Fruit fly (Drosophila melanogaster) Kc167 (cell line): ENCODE data around the gene CG46304.

Experiments used
- Myc ChIP-seq: fragments of >200 bp; optimal IDR thresholded peaks from 2 replicates; lab custom pipeline; 2017; ENCODE audit warnings: missing external identifiers
- Sin3A ChIP-seq: fragments of >200 bp; optimal IDR thresholded peaks from 2 replicates; lab custom pipeline; 2018; ENCODE audit warnings: missing external identifiers
- h ChIP-seq: fragments of >200 bp; optimal IDR thresholded peaks from 3 replicates; lab custom pipeline; 2018; ENCODE audit warnings: missing external identifiers
- insv ChIP-seq: fragments of >200 bp; optimal IDR thresholded peaks from 3 replicates; lab custom pipeline; 2018; ENCODE audit warnings: missing external identifiers
- psq ChIP-seq: fragments of >200 bp; optimal IDR thresholded peaks from 2 replicates; lab custom pipeline; 2017; ENCODE audit warnings: missing external identifiers
- ttk ChIP-seq: sonication (Bioruptor generic); optimal IDR thresholded peaks from 2 replicates; lab custom pipeline; 2017; ENCODE audit warnings: missing external identifiers

The CG46304 gene

DNA sequence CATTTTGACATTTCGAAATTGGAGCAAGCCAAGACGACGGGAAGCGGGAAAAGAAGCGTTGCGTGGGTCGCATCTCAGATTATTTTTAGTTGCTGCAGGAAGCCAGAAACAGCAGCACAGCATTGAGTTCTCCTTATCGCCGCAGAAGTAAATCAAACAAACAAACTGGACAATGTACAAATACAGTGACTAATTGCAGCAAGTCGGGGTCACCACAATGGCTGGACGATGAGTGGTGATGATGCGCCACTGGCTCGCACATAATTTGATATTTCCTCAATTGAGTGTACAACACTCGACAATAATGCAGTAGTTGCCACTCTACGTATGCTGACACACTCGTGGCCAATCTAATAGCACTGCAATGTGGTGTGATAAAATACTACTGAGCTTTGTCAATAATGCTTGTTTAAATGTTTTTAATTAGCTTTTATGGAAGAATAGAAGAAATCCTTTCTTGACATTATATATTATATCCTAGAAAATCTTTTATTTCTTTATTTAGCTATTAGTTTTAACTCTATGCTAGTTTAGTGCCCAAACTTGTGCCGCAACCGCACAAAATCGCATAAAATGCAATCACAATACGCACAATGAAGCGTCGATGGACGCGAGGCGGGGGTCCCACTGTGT lies 36.0 kb downstream of the CG46304 start:
- TF ChIP-seq psq (lab: Kevin White, UChicago) (no peak), Sin3A (no peak), insv (lab: Kevin White, UChicago) (no peak), Myc (lab: Kevin White, UChicago) (no peak), ttk (lab: Kevin White, UChicago) (no peak), h (no peak)

DNA sequence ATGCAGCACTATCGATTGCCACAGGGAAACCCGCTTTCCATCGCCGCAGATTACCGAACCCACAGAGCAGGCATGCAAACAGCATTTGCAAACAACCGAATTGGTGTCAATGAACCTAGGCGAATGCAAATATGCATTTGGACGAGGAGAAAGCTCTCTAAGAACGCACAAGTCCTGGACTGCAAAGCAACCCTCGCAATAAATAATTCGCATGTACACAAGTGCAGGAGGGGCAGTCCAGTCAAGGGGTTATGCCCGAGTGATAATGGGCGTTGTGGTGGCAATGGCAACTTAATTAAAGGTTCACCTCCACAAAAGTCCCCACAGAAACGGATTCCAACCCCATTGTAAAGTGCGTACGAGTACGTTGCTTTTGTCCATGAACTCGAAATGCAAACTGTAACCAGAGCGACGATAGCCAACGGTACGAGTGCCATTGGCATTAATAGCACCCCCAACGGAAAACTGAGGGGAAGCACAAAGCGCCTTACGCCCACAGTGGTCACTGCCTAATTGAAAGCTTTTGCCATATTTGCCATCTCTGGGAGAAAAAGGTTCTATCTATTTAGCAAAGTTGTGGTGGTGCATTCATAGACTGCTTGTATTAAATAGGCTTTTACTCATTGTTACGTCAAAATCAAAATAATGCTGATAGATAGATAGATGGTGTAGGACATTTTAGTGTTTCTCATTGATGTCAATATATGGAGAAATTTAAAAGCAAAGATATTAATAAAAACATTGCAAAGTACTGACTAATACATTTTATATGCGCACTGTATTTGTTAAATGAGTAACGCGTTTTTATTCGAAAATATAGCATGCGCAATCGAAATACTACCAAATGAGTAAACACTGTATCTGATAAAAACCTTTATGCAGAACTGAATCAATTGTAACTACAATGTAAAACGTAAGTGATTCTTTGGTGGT lies 37.0 kb downstream of the CG46304 start:
- TF ChIP-seq h (no peak), psq (lab: Kevin White, UChicago) (no peak), Sin3A (no peak), ttk (lab: Kevin White, UChicago) (no peak), Myc (lab: Kevin White, UChicago) (no peak), insv (lab: Kevin White, UChicago) (no peak)

DNA sequence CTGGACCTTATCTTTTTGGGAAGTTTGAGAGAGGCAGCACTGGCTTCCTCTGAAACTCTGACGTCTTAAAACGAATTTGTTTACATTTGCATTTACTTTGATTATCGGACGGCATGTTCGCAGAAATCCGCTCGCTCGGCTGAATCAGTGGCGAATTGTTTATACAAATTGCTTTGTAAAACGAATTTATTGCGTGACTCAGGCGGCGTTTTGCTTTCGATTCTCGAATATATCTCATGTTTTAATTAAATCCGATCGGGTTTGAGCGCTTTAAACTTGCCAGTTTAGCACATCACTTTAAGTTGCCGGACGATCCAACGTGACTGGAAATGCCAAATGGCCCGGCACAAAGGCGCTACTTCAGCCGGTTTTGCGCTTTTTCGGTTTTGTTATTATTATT lies 38.1 kb downstream of the CG46304 start:
- no peak for TF ChIP-seq Sin3A
- no peak for TF ChIP-seq psq (lab: Kevin White, UChicago)
- no peak for TF ChIP-seq h
- no peak for TF ChIP-seq Myc (lab: Kevin White, UChicago)
- TF ChIP-seq insv (lab: Kevin White, UChicago), result no peak
- TF ChIP-seq ttk (lab: Kevin White, UChicago), result no peak

DNA sequence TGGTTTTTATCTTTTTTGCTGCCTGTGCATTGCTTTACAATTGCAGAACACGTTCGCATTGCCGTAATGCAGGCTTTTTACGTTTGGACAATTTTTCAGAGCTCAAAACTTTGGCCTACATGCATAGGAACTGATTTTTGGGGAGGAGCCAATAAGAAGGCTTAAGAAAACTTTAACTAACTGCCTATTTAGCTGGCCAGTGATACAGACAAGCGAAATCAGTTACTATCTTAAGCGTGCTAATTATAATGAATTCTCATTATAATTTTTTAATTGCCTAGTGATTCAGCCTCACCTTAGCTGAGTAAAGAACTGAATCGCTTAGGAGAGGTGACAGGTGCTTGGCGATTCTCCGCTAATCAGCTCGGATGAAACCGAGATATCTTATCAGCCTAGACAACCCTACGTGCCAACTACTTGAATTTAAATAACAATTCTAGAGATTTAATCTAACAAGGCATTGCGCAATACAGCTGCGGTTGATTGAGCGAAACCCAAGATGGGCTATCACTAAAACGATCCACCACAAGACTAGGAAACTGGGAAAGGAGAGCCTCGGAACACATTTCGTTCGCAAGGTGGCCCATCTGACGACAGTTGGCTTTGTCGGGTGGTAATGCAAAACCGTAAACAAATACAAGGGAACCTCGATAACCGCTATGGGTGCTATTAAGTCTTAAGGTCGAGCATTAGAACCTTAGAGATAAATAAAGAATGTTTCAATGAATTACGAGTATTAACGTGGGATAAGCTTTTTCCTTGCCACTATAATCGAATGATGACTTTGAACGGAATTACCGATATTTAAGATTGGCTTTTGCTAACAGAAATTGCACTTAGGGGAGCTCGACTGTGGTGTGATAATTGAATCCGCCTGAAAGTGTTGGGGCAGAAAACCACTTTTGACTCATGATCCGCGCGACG lies 39.4 kb downstream of the CG46304 start:
- TF ChIP-seq Myc (lab: Kevin White, UChicago) (no peak), Sin3A (no peak)

DNA sequence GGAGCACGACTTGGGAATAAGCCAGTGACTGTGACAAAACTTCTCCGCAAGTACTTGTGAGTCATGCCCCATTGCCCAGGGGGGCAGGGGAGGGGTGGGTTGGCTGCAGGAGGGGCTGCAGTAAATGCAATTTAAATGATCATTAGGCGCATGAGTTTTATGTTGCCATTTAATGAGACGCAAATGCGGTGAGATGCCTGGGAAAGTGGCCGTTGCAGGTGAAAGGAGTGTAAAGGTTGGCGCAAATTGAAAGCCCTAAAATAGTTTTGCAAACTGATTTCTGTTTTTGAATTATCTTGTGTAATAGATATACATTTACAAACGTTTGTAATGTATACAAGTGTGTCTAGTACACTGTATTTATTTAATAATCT lies 40.0 kb downstream of the CG46304 start:
- peak; percentile 92 for TF ChIP-seq ttk (lab: Kevin White, UChicago)
- no peak for TF ChIP-seq h
- TF ChIP-seq psq (lab: Kevin White, UChicago), result no peak
- no peak for TF ChIP-seq insv (lab: Kevin White, UChicago)
- no peak for TF ChIP-seq Myc (lab: Kevin White, UChicago)
- TF ChIP-seq Sin3A, result no peak

DNA sequence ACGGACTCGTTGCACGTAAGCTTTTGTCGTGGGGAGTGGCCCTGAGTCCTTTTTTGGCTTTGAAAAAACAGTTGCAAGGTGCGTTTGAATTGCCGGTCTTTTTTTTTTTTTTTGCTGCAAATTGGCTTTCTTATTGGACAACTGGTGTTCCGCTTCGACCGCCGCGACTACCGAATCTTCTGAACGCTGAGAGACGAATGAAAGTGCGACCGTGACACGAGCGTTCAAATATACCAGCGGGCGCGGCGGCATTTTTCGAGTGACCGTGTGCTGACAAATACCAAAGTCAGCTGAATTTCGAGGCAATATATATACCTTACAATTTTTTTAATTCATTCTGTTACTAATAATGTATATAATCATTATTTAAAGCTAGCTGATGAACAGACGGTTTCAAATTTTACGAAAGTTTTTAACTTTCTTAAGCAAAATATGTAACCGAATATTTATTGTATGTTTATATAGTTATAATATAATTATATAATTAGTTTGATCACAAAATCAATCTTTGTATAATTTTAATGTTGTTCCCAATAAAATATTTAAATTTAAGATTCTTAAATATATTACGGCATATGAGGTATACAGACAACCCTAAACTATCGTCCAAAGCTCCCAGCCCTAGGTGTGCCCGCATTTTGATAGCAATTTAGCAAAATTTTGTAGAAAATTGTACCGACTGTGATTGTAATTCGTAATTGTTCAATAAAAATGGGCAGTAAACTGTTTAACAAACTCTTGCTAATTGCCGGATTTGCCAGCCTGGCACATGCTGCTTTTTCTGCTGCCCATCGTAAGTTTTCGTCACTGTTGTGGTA lies 41.2 kb downstream of the CG46304 start, which contains the start of the genes Swip-1 and EMC5:
Swip-1 (minus strand) TSS at position 203 of the 818 bp plus-strand sequence.
EMC5 (plus strand) TSS at position 630 of the 818 bp plus-strand sequence.
- TF ChIP-seq Sin3A (no peak), ttk (lab: Kevin White, UChicago) (no peak), h (no peak), Myc (lab: Kevin White, UChicago) (no peak)

DNA sequence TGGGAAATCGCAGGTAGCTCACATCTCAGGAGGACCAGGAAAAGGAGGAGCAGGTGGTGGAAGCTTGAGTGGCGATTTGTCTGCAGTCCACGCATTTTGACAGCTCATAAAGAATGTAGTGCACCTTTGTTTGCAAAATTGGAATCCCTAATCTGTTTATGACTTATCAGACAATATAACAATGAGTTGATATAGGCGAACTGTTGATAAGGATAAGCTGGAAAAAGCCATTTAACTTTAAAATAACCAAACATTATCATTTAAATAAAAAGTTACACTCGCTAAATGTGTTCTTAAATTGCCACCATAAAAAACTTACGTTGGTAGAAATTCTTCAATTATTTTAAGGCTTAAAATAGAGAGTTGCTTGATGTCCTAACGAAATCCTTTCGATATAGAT lies 44.0 kb downstream of the CG46304 start, which contains the start of gene CG15170:
CG15170 (minus strand) TSS at position 101 of the 400 bp plus-strand sequence.
- no peak for TF ChIP-seq Myc (lab: Kevin White, UChicago)

DNA sequence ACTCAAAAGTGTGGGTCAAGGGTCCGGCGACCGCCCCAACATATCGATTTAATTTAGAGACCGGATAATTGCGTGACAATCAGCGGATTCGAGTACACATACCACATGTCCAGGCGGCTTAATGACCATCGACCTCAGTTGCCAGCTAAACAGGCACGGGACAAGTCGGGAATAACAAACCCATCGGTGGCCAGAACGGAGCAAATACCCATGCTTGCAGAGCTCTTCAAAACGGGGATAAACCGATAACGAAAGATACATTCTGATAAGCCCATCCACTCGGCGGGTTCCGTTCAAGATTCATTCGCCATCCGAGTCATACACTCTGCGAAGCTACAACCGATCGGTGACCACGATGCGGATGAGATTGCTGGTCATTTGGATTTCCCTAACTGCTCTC lies 44.6 kb downstream of the CG46304 start, which contains the start of gene CG15169:
CG15169 (plus strand) TSS at position 301 of the 400 bp plus-strand sequence.
- TF ChIP-seq psq (lab: Kevin White, UChicago) (no peak), ttk (lab: Kevin White, UChicago) (no peak), Sin3A (no peak), Myc (lab: Kevin White, UChicago) (no peak), insv (lab: Kevin White, UChicago) (no peak), h (no peak)

DNA sequence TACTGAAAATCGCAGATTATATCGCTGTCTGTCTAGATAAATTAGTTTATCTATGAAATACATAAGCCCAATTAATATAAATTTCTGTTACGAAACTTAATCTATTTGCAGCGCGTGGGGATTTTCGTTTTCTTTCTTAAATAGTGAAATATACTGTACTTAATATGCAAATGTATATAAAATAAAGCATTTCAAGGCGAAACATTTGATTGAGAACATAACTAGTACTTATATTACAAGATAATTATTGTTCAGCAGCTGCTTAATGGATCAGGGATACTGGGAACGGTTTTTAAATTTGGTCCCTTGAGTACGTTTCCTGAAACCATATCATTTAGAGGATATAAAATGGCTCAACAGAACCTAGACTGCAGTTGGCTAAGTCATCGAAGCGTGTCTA lies 46.1 kb downstream of the CG46304 start, which contains the start of gene CG46465:
CG46465 (plus strand) TSS at position 301 of the 400 bp plus-strand sequence.
- TF ChIP-seq Sin3A, result no peak
- TF ChIP-seq psq (lab: Kevin White, UChicago), result no peak
- TF ChIP-seq insv (lab: Kevin White, UChicago), result no peak
- no peak for TF ChIP-seq h
- TF ChIP-seq ttk (lab: Kevin White, UChicago), result no peak
- TF ChIP-seq Myc (lab: Kevin White, UChicago), result no peak

DNA sequence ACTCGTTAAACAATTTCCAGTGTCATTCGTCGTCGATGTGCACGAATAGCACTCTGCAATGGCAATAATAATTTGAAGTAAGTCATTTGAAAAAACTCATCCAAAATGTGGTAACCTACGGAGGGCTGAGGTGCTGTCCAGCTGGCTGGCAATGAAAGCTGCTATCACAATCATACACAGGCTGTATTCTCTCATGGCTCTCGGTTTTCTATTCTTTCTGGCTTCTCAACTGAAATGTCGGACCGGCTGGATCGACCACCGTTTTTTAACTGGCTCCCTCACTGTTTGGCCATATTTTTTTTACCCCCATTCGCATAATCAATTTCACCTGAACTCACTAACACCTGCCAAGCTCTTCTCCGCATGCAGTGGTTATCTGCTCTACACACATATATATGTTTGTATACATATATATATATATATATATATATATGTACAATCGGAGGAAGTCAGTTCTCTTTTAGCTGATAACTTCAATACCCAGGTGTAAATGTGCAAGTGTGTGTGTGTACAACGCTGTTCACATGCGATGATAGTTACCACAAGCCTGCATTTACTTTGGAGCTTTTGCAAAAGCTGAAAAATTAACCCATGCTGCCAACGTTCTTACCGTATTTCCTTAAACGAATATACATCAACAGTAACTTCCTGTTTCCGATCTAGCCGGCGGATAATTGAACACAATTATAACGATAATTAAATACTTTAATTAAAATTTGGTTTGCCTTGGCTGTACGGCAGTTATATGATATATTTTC lies 49.7 kb downstream of the CG46304 start, which contains the start of gene CG10650:
CG10650 (minus strand) TSS at position 275 of the 758 bp plus-strand sequence.
- no peak for TF ChIP-seq insv (lab: Kevin White, UChicago)
